Worm (Caenorhabditis elegans): ENCODE data around the gene C26E6.12.

The C26E6.12 gene

ce11 chrIII:4895313-4895712 is 36.7 kb downstream of the C26E6.12 start:
- TF ChIP-seq nhr-20 (tag; optimal IDR thresholded peaks at IDR 0.05) (no peak), nhr-28 (tag; optimal IDR thresholded peaks at IDR 0.05) (no peak), swsn-7 (tag; optimal IDR thresholded peaks at IDR 0.05) (no peak), hlh-17 (GFP tag; optimal IDR thresholded peaks at IDR 0.05; ENCODE audit: borderline replicate concordance) (no peak), nhr-90 (tag; optimal IDR thresholded peaks at IDR 0.05; ENCODE audit: poor library complexity) (no peak), efl-1 (optimal IDR thresholded peaks at IDR 0.05) (no peak), efl-1 (GFP tag; optimal IDR thresholded peaks at IDR 0.05 in 1 of 2) (peak in 1 of 2 experiments; percentile 83), egl-13 (tag; optimal IDR thresholded peaks at IDR 0.05) (no peak), isw-1 (GFP tag; IDR thresholded peaks at IDR 0.05) (no peak), aly-2 (tag; optimal IDR thresholded peaks at IDR 0.05) (peak; percentile 33), lir-3 (tag; optimal IDR thresholded peaks at IDR 0.05; ENCODE audit: poor library complexity) (no peak), ceh-82 (tag; optimal IDR thresholded peaks at IDR 0.05) (no peak), lin-13 (GFP tag; optimal IDR thresholded peaks at IDR 0.05) (no peak), nhr-12 (tag; optimal IDR thresholded peaks at IDR 0.05) (no peak), alr-1 (tag; optimal IDR thresholded peaks at IDR 0.05; ENCODE audit: borderline replicate concordance) (no peak)

ce11 chrIII:4893540-4893939 is 38.5 kb downstream of the C26E6.12 start, which contains the start of gene F26F4.6:
TSS of gene F26F4.6 (minus strand) at chrIII:4893640.
- TF ChIP-seq nhr-20 (tag; optimal IDR thresholded peaks at IDR 0.05) = no peak
- no peak for TF ChIP-seq ceh-8 (GFP tag; optimal IDR thresholded peaks at IDR 0.05)
- peak; percentile 18 for TF ChIP-seq aly-2 (tag; optimal IDR thresholded peaks at IDR 0.05)
- no peak for TF ChIP-seq swsn-7 (tag; optimal IDR thresholded peaks at IDR 0.05)
- no peak for TF ChIP-seq efl-3 (GFP tag; optimal IDR thresholded peaks at IDR 0.05)
- no peak for TF ChIP-seq dpl-1 (GFP tag; optimal IDR thresholded peaks at IDR 0.05)
- TF ChIP-seq unc-30 (tag; optimal IDR thresholded peaks at IDR 0.05) = no peak
- no peak for TF ChIP-seq elt-3 (tag; optimal IDR thresholded peaks at IDR 0.05)
- TF ChIP-seq lin-35 (GFP tag; optimal IDR thresholded peaks at IDR 0.05) = peak in 1 of 2 experiments; percentile 15
- no peak for TF ChIP-seq mep-1 (tag; optimal IDR thresholded peaks at IDR 0.05)
- no peak for TF ChIP-seq mdl-1 (tag; optimal IDR thresholded peaks at IDR 0.05)
- no peak for TF ChIP-seq sox-4 (tag; optimal IDR thresholded peaks at IDR 0.05)
- no peak for TF ChIP-seq ceh-88 (GFP tag; IDR thresholded peaks at IDR 0.05)
- no peak for TF ChIP-seq snu-23 (GFP tag; optimal IDR thresholded peaks at IDR 0.05)
- TF ChIP-seq isw-1 (GFP tag; IDR thresholded peaks at IDR 0.05) = no peak
- no peak for TF ChIP-seq lir-3 (tag; optimal IDR thresholded peaks at IDR 0.05; ENCODE audit: poor library complexity)

- no peak for TF ChIP-seq rnt-1 (tag; optimal IDR thresholded peaks at IDR 0.05)
- TF ChIP-seq egl-27 (tag; optimal IDR thresholded peaks at IDR 0.05) = no peak
- TF ChIP-seq Y116A8C.19 (tag; optimal IDR thresholded peaks at IDR 0.05; ENCODE audit: borderline replicate concordance) = no peak
- no peak for TF ChIP-seq lir-3 (tag; optimal IDR thresholded peaks at IDR 0.05; ENCODE audit: poor library complexity)
- TF ChIP-seq nhr-76 (tag; optimal IDR thresholded peaks at IDR 0.05) = no peak
- TF ChIP-seq skn-1 (tag; optimal IDR thresholded peaks at IDR 0.05) = no peak
- no peak for TF ChIP-seq nhr-12 (tag; optimal IDR thresholded peaks at IDR 0.05)
- no peak for TF ChIP-seq fkh-10 (GFP tag; optimal IDR thresholded peaks at IDR 0.05)
- TF ChIP-seq nhr-77 (tag; optimal IDR thresholded peaks at IDR 0.05) = no peak
- TF ChIP-seq ets-5 (GFP tag; IDR thresholded peaks at IDR 0.05) = no peak
- no peak for TF ChIP-seq xbp-1 (tag; optimal IDR thresholded peaks at IDR 0.05)
- TF ChIP-seq zag-1 (tag; optimal IDR thresholded peaks at IDR 0.05) = no peak
- TF ChIP-seq egl-13 (tag; optimal IDR thresholded peaks at IDR 0.05) = no peak
- no peak for TF ChIP-seq aha-1 (tag; optimal IDR thresholded peaks at IDR 0.05)
- no peak for TF ChIP-seq sptf-1 (tag; optimal IDR thresholded peaks at IDR 0.05)
- TF ChIP-seq lin-35 (GFP tag; optimal IDR thresholded peaks at IDR 0.05) = no peak
- TF ChIP-seq ceh-82 (tag; optimal IDR thresholded peaks at IDR 0.05) = no peak
- no peak for TF ChIP-seq mep-1 (tag; optimal IDR thresholded peaks at IDR 0.05)
- TF ChIP-seq unc-30 (tag; optimal IDR thresholded peaks at IDR 0.05) = no peak
- TF ChIP-seq dpl-1 (GFP tag; optimal IDR thresholded peaks at IDR 0.05) = no peak
Observed at ce11 chrIII:4890997-4891396, 41.1 kb downstream of the C26E6.12 start, which contains the start of gene F26F4.5. TSS of gene F26F4.5 (minus strand) at chrIII:4891252.

Data from whole organism, L1 larva.